Fruit fly (Drosophila melanogaster): Measurements from ENCODE around the gene Cp7Fa.
A peak's percentile ranks its signal among the peaks of the same experiment; 100 is the strongest.

The Cp7Fa gene

DNA sequence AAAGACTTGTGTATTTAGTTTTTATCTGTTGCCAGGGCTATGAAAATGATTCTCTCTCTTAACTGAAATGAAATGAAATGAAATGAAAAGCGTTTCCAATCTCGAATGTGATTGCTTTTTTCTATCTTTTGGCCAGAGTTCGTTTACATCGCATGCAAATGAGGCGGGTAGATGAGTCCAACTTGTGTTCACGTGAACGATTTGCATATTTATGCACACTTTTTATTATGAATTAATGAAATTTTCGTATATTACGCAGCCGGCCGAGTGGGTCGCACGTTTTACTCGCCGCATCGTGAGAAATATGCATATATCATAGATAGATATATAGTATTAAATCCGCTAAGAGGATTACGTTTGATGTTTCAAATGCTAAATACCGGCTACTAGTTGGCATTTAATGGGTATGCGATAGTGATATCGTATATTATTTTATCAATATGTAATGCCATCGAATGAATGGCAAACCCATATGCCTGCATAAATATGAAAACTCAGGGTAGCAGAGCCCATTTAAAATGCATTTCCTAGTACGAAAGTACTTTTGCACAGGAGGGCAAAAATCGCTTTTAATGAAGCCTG, 34.4 kb downstream of the Cp7Fa start:
- no peak for TF ChIP-seq CG34367 (tag; optimal IDR thresholded peaks at IDR 0.05)
- TF ChIP-seq CG12605 (GFP tag; IDR thresholded peaks at IDR 0.05), result no peak
- no peak for TF ChIP-seq Pif1B (GFP tag; optimal IDR thresholded peaks at IDR 0.05)
- TF ChIP-seq CG9948 (tag; optimal IDR thresholded peaks at IDR 0.05), result no peak
- TF ChIP-seq rn (GFP tag; IDR thresholded peaks at IDR 0.05), result no peak
- no peak for TF ChIP-seq CG17806 (tag; optimal IDR thresholded peaks at IDR 0.05)
- TF ChIP-seq gl (tag; optimal IDR thresholded peaks at IDR 0.05), result no peak
- TF ChIP-seq Pif1A (GFP tag; optimal IDR thresholded peaks at IDR 0.05), result no peak
- no peak for TF ChIP-seq CG13204 (GFP tag; optimal IDR thresholded peaks at IDR 0.05)
- TF ChIP-seq CG8159 (tag; optimal IDR thresholded peaks at IDR 0.05), result no peak
- no peak for TF ChIP-seq fd96Ca (GFP tag; IDR thresholded peaks at IDR 0.05)
- TF ChIP-seq CG15710 (tag; optimal IDR thresholded peaks at IDR 0.05), result no peak
- no peak for TF ChIP-seq CG10348 (GFP tag; IDR thresholded peaks at IDR 0.05)
- TF ChIP-seq CG8301 (tag; optimal IDR thresholded peaks at IDR 0.05), result no peak

DNA sequence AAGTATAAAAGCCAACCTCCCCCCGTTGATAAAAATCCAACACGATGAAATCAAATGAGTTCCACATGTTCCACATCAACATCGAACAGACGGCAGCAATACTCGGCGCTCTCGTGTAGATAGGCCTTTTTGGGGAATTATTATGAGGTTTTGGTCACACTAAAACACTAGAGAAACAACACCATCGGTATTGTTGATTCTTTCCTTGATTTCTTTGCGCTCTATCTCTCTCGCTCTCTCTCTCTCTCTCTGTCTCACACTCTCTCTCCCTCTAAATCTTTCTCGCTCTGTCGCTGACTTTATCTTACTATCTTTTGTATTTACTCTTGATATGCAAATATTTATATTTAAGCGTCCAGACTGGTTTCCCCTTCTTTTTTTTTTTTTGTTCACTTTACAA, 40.0 kb downstream of the Cp7Fa start:
- TF ChIP-seq Pif1A (GFP tag; optimal IDR thresholded peaks at IDR 0.05) (peak; percentile 1), CG4496 (GFP tag; IDR thresholded peaks at IDR 0.05) (no peak)

DNA sequence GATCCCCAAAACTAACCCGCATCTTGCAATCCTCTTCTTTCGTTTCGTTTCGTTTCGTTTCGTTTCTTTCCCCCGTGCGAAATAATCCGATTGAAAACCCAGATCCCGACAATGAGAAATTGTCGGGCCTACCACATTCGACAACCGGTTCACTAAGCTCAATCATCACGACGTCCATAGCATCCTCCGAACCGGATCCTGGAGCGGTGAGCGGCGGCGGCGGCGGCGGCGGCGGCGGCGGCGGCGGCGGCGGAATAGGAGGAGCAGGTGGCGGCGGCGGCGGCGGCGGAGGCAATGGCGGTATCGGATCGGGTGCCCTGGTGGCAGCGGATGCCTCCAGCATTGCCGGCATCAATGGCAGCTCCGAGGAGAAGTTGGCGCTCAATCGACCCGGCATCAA, 41.6 kb downstream of the Cp7Fa start:
- TF ChIP-seq CG13204 (GFP tag; optimal IDR thresholded peaks at IDR 0.05) (peak; percentile 72), CG9948 (tag; optimal IDR thresholded peaks at IDR 0.05) (no peak)

DNA sequence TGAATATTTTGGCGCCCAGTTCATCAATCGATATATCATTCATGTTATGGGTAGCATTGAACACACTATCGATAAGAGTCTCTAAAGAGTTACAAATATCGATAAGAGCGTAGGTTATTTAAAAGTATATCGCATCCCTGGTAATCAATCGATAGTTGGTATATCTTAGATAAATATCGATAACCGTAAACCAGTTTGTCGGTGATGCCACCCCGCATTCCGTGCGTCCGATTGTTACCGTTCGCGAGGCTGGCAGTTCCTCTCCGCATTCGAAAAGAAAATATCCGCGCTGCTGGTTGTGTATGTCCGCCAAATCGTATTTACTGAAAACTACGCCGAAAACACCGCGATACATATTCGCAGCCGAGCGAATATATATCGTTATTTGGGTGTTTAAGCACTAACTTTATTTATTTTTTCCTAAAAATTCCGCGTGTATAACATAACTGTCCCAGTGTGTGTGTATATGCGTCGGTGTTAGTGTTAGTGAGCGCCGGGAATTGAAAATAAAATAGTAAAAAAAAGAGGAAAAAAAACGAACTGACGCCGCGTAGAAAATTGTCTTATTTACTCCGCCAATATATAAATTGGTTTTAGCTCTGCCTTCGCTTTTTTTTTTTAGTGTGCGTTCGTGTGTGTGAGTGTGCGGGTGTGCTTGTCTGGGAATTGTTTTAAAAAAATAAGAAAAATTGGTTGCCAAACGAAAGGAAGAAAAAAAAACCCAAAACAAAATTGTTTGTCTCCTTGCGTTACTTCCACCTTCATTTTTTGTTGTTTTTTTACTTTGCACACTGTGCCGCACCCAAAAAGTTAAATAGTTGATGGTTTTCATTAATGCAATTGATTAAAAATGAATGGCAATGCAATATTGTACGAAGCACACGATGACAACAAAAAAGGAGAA, 46.7 kb downstream of the Cp7Fa start, which contains the start of gene Nrg:
Nrg (plus strand) TSS at position 253 of the 904 bp plus-strand sequence.
- TF ChIP-seq CG15710 (tag; optimal IDR thresholded peaks at IDR 0.05), result no peak
- no peak for TF ChIP-seq EcR (GFP tag; optimal IDR thresholded peaks at IDR 0.05)
- TF ChIP-seq fd96Ca (GFP tag; IDR thresholded peaks at IDR 0.05), result peak; percentile 27; the same call in 1 of the 3 replicates
- TF ChIP-seq gl (tag; optimal IDR thresholded peaks at IDR 0.05), result no peak
- no peak for TF ChIP-seq CG34367 (tag; optimal IDR thresholded peaks at IDR 0.05)
- TF ChIP-seq CG12605 (GFP tag; IDR thresholded peaks at IDR 0.05), result no peak
- TF ChIP-seq CG14655 (GFP tag; optimal IDR thresholded peaks at IDR 0.05), result no peak
- TF ChIP-seq CG17806 (tag; optimal IDR thresholded peaks at IDR 0.05), result no peak
- TF ChIP-seq Pif1A (GFP tag; optimal IDR thresholded peaks at IDR 0.05), result peak; percentile 47
- no peak for TF ChIP-seq Snoo (tag; optimal IDR thresholded peaks at IDR 0.05)
- peak; percentile 26 for TF ChIP-seq D1 (tag; optimal IDR thresholded peaks at IDR 0.05)
- TF ChIP-seq CG4496 (GFP tag; IDR thresholded peaks at IDR 0.05), result 0 out of 3 replicates have a peak, but pooled peaks have one; percentile 51
- TF ChIP-seq CG9948 (tag; optimal IDR thresholded peaks at IDR 0.05), result peak; percentile 1
- TF ChIP-seq Pif1B (GFP tag; optimal IDR thresholded peaks at IDR 0.05), result no peak
- no peak for TF ChIP-seq CG8301 (tag; optimal IDR thresholded peaks at IDR 0.05)
- peak; percentile 50 for TF ChIP-seq CG32121 (GFP tag; IDR thresholded peaks at IDR 0.05)
- no peak for TF ChIP-seq CG13204 (GFP tag; optimal IDR thresholded peaks at IDR 0.05)
- no peak for TF ChIP-seq rn (GFP tag; IDR thresholded peaks at IDR 0.05)
- no peak; the same call in 1 of the 2 replicates for TF ChIP-seq Ets98B (GFP tag; IDR thresholded peaks at IDR 0.05)
- TF ChIP-seq CG8159 (tag; optimal IDR thresholded peaks at IDR 0.05), result no peak
- TF ChIP-seq CG10348 (GFP tag; IDR thresholded peaks at IDR 0.05), result no peak

DNA sequence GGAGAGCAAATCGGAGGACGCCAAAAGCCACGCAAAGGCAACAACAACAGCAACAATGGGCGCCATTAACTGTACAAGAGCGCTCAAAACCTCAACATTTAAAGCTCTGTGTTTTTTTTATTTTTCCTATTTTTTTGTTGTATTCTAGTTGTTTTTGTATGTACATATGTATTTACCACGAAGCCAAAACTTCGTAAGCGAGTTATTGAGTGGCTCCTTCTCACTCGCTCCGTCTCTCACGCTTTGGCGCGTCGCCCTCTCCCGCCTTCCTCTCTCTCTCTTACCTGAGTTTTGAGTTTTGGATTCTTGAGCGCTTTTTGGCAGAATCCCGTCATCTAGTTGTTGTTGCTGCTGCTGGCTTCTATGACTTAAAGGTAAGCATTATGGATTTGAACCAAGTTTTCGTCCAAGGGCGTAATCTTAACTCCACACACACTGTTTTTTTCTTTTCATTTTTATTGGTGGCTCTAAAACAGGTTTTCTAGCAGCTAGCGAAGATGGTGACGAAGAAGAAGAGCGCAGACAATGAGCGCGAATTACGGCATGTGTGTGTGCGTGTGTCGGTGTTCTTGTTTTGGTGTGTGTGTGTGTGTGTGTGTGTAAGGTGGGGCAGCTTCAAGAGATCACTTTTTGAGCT, 47.5 kb downstream of the Cp7Fa start:
- peak; percentile 19 for TF ChIP-seq gl (tag; optimal IDR thresholded peaks at IDR 0.05)
- no peak for TF ChIP-seq rn (GFP tag; IDR thresholded peaks at IDR 0.05)
- TF ChIP-seq CG4496 (GFP tag; IDR thresholded peaks at IDR 0.05), result peak; percentile 48; the same call in 2 of the 3 replicates
- TF ChIP-seq CG34367 (tag; optimal IDR thresholded peaks at IDR 0.05), result peak; percentile 17
- TF ChIP-seq fd96Ca (GFP tag; IDR thresholded peaks at IDR 0.05), result no peak
- TF ChIP-seq CG12605 (GFP tag; IDR thresholded peaks at IDR 0.05), result peak; percentile 5; the same call in 1 of the 2 replicates
- no peak for TF ChIP-seq Pif1A (GFP tag; optimal IDR thresholded peaks at IDR 0.05)
- no peak for TF ChIP-seq CG32121 (GFP tag; IDR thresholded peaks at IDR 0.05)
- TF ChIP-seq CG8159 (tag; optimal IDR thresholded peaks at IDR 0.05), result peak; percentile 14
- TF ChIP-seq CG8301 (tag; optimal IDR thresholded peaks at IDR 0.05), result no peak
- TF ChIP-seq EcR (GFP tag; optimal IDR thresholded peaks at IDR 0.05), result peak; percentile 16
- TF ChIP-seq CG15710 (tag; optimal IDR thresholded peaks at IDR 0.05), result peak; percentile 16

DNA sequence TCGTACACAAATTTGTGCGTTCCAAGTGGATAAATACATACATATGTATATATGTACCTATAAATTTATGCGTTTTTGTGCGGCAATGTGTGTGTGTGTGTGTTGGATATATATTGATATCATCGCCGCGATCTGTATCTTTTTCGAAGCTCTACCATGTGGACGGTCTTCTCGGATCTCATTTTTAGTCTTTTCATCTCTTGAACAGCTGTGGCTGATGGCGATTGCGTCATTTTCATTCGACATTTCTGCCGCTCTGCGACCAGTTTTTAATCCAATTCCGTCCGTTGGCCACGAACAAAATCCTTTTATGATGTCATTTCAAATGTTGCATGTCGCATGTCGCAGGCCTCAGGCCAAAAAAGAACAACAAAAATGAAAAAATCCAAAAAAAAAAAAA, 49.8 kb downstream of the Cp7Fa start:
- no peak for TF ChIP-seq D1 (tag; optimal IDR thresholded peaks at IDR 0.05)
- TF ChIP-seq CG13204 (GFP tag; optimal IDR thresholded peaks at IDR 0.05), result no peak
- TF ChIP-seq Pif1A (GFP tag; optimal IDR thresholded peaks at IDR 0.05), result no peak
- no peak for TF ChIP-seq CG8159 (tag; optimal IDR thresholded peaks at IDR 0.05)
- TF ChIP-seq CG17806 (tag; optimal IDR thresholded peaks at IDR 0.05), result no peak
- TF ChIP-seq CG15710 (tag; optimal IDR thresholded peaks at IDR 0.05), result no peak

Measured in whole organism, pupa.